Fruit fly (Drosophila melanogaster): Measurements from ENCODE around the gene pn.

Gene pn

DNA sequence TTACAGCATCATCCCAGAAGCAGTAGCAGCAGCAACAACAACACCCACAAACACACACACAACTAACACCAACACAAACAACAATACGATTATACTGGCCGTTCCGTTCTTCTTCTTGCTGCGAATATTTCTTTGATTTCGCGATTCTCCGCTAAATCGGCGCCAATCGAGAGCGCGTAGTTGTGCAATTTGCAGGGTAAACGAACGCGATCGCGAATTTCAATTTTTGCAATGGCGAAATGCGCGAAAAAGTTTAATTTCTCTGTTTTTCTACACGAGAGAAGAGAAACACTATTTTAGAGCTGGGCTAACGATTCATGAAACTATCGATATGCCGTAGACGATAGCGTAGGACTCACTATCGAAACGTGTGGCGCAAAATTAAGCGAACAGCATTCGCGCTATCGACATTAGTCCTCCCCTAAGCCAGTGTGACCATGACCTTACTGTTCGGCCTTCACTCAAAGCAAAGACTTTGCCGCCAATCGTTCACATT lies 22.3 kb upstream of the pn start, which contains the start of gene wapl (continued):
- TF ChIP-seq pzg (GFP tag; optimal IDR thresholded peaks at IDR 0.05) = peak; percentile 95
- no peak for TF ChIP-seq E2f1 (GFP tag; IDR thresholded peaks at IDR 0.05)
- TF ChIP-seq CG8944 (GFP tag; optimal IDR thresholded peaks at IDR 0.05) = no peak
- TF ChIP-seq CoRest (tag; optimal IDR thresholded peaks at IDR 0.05) = peak; percentile 6
- TF ChIP-seq lmd (GFP tag; IDR thresholded peaks at IDR 0.05) = no peak; the same call in 1 of the 2 replicates
- no peak for TF ChIP-seq crol (GFP tag; IDR thresholded peaks at IDR 0.05)
- TF ChIP-seq CG31388 (GFP tag; optimal IDR thresholded peaks at IDR 0.05) = no peak
- TF ChIP-seq CG13624 (GFP tag; optimal IDR thresholded peaks at IDR 0.05) = peak; percentile 35
- TF ChIP-seq Usf (GFP tag; optimal IDR thresholded peaks at IDR 0.05) = no peak
- peak; percentile 47 for TF ChIP-seq HLH54F (GFP tag; optimal IDR thresholded peaks at IDR 0.05)
- no peak for TF ChIP-seq psq (GFP tag; optimal IDR thresholded peaks at IDR 0.05)
- TF ChIP-seq Hr51 (GFP tag; optimal IDR thresholded peaks at IDR 0.05) = peak in 1 of 2 experiments; percentile 45
- TF ChIP-seq CG4282 (GFP tag; optimal IDR thresholded peaks at IDR 0.05) = no peak
- no peak for TF ChIP-seq da (GFP tag; optimal IDR thresholded peaks at IDR 0.05)
- TF ChIP-seq pho (GFP tag; optimal IDR thresholded peaks at IDR 0.05) = no peak
- no peak for TF ChIP-seq pnt (GFP tag; optimal IDR thresholded peaks at IDR 0.05)
- TF ChIP-seq CG1602 (GFP tag; optimal IDR thresholded peaks at IDR 0.05) = no peak
- TF ChIP-seq HLH3B (GFP tag; IDR thresholded peaks at IDR 0.05) = no peak
- TF ChIP-seq BEAF-32 (GFP tag; optimal IDR thresholded peaks at IDR 0.05) = peak; percentile 97
- TF ChIP-seq CG10274 (GFP tag; optimal IDR thresholded peaks at IDR 0.05) = no peak
- no peak for TF ChIP-seq CG12744 (GFP tag; optimal IDR thresholded peaks at IDR 0.05)
- TF ChIP-seq Optix (GFP tag; IDR thresholded peaks at IDR 0.05) = no peak
- TF ChIP-seq CG17829 (tag; optimal IDR thresholded peaks at IDR 0.05) = peak; percentile 14
- TF ChIP-seq Hsf (GFP tag; optimal IDR thresholded peaks at IDR 0.05) = no peak
- TF ChIP-seq CG6854 (GFP tag; optimal IDR thresholded peaks at IDR 0.05) = no peak
- no peak for TF ChIP-seq CG30431 (GFP tag; optimal IDR thresholded peaks at IDR 0.05)
- TF ChIP-seq CG11560 (tag; IDR thresholded peaks at IDR 0.05) = no peak
- TF ChIP-seq h (optimal IDR thresholded peaks at IDR 0.05) = no peak
- TF ChIP-seq btn (GFP tag; optimal IDR thresholded peaks at IDR 0.05) = no peak
- peak; percentile 49 for TF ChIP-seq ERR (GFP tag; optimal IDR thresholded peaks at IDR 0.05)
- no peak for TF ChIP-seq CG17912 (GFP tag; optimal IDR thresholded peaks at IDR 0.05)
- TF ChIP-seq nmo (GFP tag; optimal IDR thresholded peaks at IDR 0.05) = peak; percentile 34
- TF ChIP-seq CG4854 (GFP tag; optimal IDR thresholded peaks at IDR 0.05) = no peak
- no peak for TF ChIP-seq CG7271 (tag; optimal IDR thresholded peaks at IDR 0.05)
- peak; percentile 85 for TF ChIP-seq CG1603 (tag; optimal IDR thresholded peaks at IDR 0.05)
- no peak for TF ChIP-seq pan (optimal IDR thresholded peaks at IDR 0.05)
- TF ChIP-seq pan (GFP tag; optimal IDR thresholded peaks at IDR 0.05 in 1 of 2, IDR thresholded peaks at IDR 0.05 in 1 of 2) = no peak
- TF ChIP-seq Hey (tag; optimal IDR thresholded peaks at IDR 0.05) = no peak
- TF ChIP-seq Ada2b (GFP tag; IDR thresholded peaks at IDR 0.05) = no peak
- TF ChIP-seq ems (GFP tag; optimal IDR thresholded peaks at IDR 0.05) = peak; percentile 9
- no peak for TF ChIP-seq Dip3 (GFP tag; optimal IDR thresholded peaks at IDR 0.05)
- no peak for TF ChIP-seq Eip74EF (GFP tag; optimal IDR thresholded peaks at IDR 0.05)
- TF ChIP-seq CG10267 (tag; optimal IDR thresholded peaks at IDR 0.05) = peak; percentile 56
- TF ChIP-seq lilli (GFP tag; optimal IDR thresholded peaks at IDR 0.05) = peak; percentile 58
- TF ChIP-seq ac (GFP tag; optimal IDR thresholded peaks at IDR 0.05) = no peak
- TF ChIP-seq CG11696 (GFP tag; IDR thresholded peaks at IDR 0.05) = no peak
- TF ChIP-seq aop (GFP tag; IDR thresholded peaks at IDR 0.05) = no peak
- no peak for TF ChIP-seq CG7745 (tag; optimal IDR thresholded peaks at IDR 0.05)
- peak; percentile 89 for TF ChIP-seq CG4617 (GFP tag; optimal IDR thresholded peaks at IDR 0.05; ENCODE audit: borderline replicate concordance)
- no peak for TF ChIP-seq ase (GFP tag; IDR thresholded peaks at IDR 0.05)
- TF ChIP-seq chn (GFP tag; optimal IDR thresholded peaks at IDR 0.05) = peak; percentile 5
- peak; percentile 87 for TF ChIP-seq CG14860 (GFP tag; IDR thresholded peaks at IDR 0.05; ENCODE audit: partially characterized antibody)
